Fruit fly (Drosophila melanogaster) whole organism, wandering third instar larva: ENCODE measurements around the gene sphe.
A peak's percentile ranks its signal among the peaks of the same experiment; 100 is the strongest.

ENCODE experiments used
- Abd-B ChIP-seq: fragments of >200 bp; optimal IDR thresholded peaks from 2 replicates; lab custom pipeline; 2017; ENCODE audit warnings: missing biosample characterization, missing genetic modification characterization
- CG32264 ChIP-seq: fragments of 200-800 bp; sonication (Bioruptor generic); optimal IDR thresholded peaks from 2 replicates; lab custom pipeline; 2016; ENCODE audit warnings: missing biosample characterization, missing genetic modification characterization
- CrebA ChIP-seq: fragments of 200-800 bp; sonication (Bioruptor generic); optimal IDR thresholded peaks from 2 replicates; lab custom pipeline; 2016; ENCODE audit warnings: missing biosample characterization, mild to moderate bottlenecking, missing genetic modification characterization, borderline replicate concordance
- Dfd ChIP-seq: fragments of >200 bp; optimal IDR thresholded peaks from 2 replicates; lab custom pipeline; 2017; ENCODE audit warnings: missing biosample characterization, missing genetic modification characterization
- Dif ChIP-seq: fragments of 200-275, 200-300 bp; sonication (Bioruptor generic); optimal IDR thresholded peaks from 2 replicates; lab custom pipeline; 2018; ENCODE audit warnings: missing biosample characterization, missing genetic modification characterization; ENCODE audit not compliant: partially characterized antibody
- GATAd ChIP-seq: sonication (Bioruptor generic); optimal IDR thresholded peaks from 2 replicates; lab custom pipeline; 2016; ENCODE audit warnings: missing biosample characterization, missing genetic modification characterization
- Hnf4 ChIP-seq: fragments of 200-800 bp; sonication (Bioruptor generic); optimal IDR thresholded peaks from 2 replicates; lab custom pipeline; 2016; ENCODE audit warnings: missing biosample characterization, mild to moderate bottlenecking, missing genetic modification characterization
- Hr78 ChIP-seq: fragments of >200 bp; optimal IDR thresholded peaks from 2 replicates; lab custom pipeline; 2017; ENCODE audit warnings: missing biosample characterization, missing genetic modification characterization
- Hr83 ChIP-seq: fragments of 200-300 bp; sonication (Bioruptor generic); optimal IDR thresholded peaks from 2 replicates; lab custom pipeline; 2016; ENCODE audit warnings: missing biosample characterization, mild to moderate bottlenecking, missing genetic modification characterization, moderate library complexity; ENCODE audit not compliant: poor library complexity, severe bottlenecking
- Jra ChIP-seq: sonication (Bioruptor generic); optimal IDR thresholded peaks from 2 replicates; lab custom pipeline; 2016; ENCODE audit warnings: missing biosample characterization, missing genetic modification characterization
- Mio ChIP-seq: sonication (Bioruptor generic); optimal IDR thresholded peaks from 2 replicates; lab custom pipeline; 2016; ENCODE audit warnings: missing biosample characterization, missing genetic modification characterization
- Myc ChIP-seq: fragments of >200 bp; optimal IDR thresholded peaks from 2 replicates; lab custom pipeline; 2017
- Rel ChIP-seq, 2 experiments: fragments of 200-800 bp; sonication (Bioruptor generic) in 1 of 2; optimal IDR thresholded peaks; 2 replicates in 1 of 2; 3 replicates in 1 of 2; lab custom pipeline; 2016 to 2019; ENCODE audit warnings: mild to moderate bottlenecking in 2 of 2, missing biosample characterization in 2 of 2, missing genetic modification characterization in 2 of 2, moderate library complexity in 1 of 2
- Sp1 ChIP-seq: fragments of 200-800 bp; sonication (Bioruptor generic); optimal IDR thresholded peaks from 3 replicates; lab custom pipeline; 2019; ENCODE audit warnings: missing biosample characterization, mild to moderate bottlenecking, missing genetic modification characterization, moderate library complexity
- Vsx2 ChIP-seq: fragments of 200-300, 225-300 bp; sonication (Bioruptor generic); optimal IDR thresholded peaks from 2 replicates; lab custom pipeline; 2018; ENCODE audit warnings: missing biosample characterization, missing genetic modification characterization; ENCODE audit not compliant: partially characterized antibody
- br ChIP-seq: fragments of 200-800 bp; sonication (Bioruptor generic); optimal IDR thresholded peaks from 2 replicates; lab custom pipeline; 2016; ENCODE audit warnings: missing biosample characterization, missing genetic modification characterization
- brk ChIP-seq: fragments of 200-800 bp; sonication (Bioruptor generic); optimal IDR thresholded peaks from 2 replicates; lab custom pipeline; 2016; ENCODE audit warnings: missing biosample characterization, mild to moderate bottlenecking, missing genetic modification characterization
- dl ChIP-seq, 2 experiments: fragments of 175-275, 200-275 bp in 1 of 2; fragments of 200-275 bp in 1 of 2; sonication (Bioruptor generic); optimal IDR thresholded peaks; lab custom pipeline; 2018; ENCODE audit warnings: mild to moderate bottlenecking in 2 of 2, missing biosample characterization in 2 of 2, missing genetic modification characterization in 2 of 2, moderate library complexity in 2 of 2; ENCODE audit not compliant: partially characterized antibody in 2 of 2, insufficient read depth in 1 of 2
- foxo ChIP-seq, 2 experiments: fragments of 200-800 bp; sonication (Bioruptor generic); optimal IDR thresholded peaks; 2 replicates in 1 of 2; 3 replicates in 1 of 2; lab custom pipeline; 2016 to 2017; ENCODE audit warnings: missing biosample characterization in 2 of 2, missing genetic modification characterization in 2 of 2
- h ChIP-seq: fragments of 200-800 bp; sonication (Bioruptor generic); optimal IDR thresholded peaks from 3 replicates; lab custom pipeline; 2016; ENCODE audit warnings: missing biosample characterization, mild to moderate bottlenecking, missing genetic modification characterization
- jim ChIP-seq: fragments of 175-275, 200-325 bp; sonication (Bioruptor generic); optimal IDR thresholded peaks from 2 replicates; lab custom pipeline; 2016; ENCODE audit warnings: missing biosample characterization, mild to moderate bottlenecking, missing genetic modification characterization
- lola ChIP-seq: fragments of >200 bp; optimal IDR thresholded peaks from 2 replicates; lab custom pipeline; 2017; ENCODE audit warnings: missing biosample characterization, missing genetic modification characterization
- pan ChIP-seq: fragments of >200 bp; optimal IDR thresholded peaks from 2 replicates; lab custom pipeline; 2017
- psq ChIP-seq: fragments of 200-800 bp; sonication (Bioruptor generic); optimal IDR thresholded peaks from 3 replicates; lab custom pipeline; 2017; ENCODE audit warnings: missing biosample characterization, mild to moderate bottlenecking, missing genetic modification characterization, moderate library complexity
- rgr ChIP-seq: fragments of 200-800 bp; sonication (Bioruptor generic); optimal IDR thresholded peaks from 3 replicates; lab custom pipeline; 2016; ENCODE audit warnings: missing biosample characterization, mild to moderate bottlenecking, missing genetic modification characterization
- sage ChIP-seq: fragments of 200-800 bp; sonication (Bioruptor generic); optimal IDR thresholded peaks from 2 replicates; lab custom pipeline; 2016; ENCODE audit warnings: missing biosample characterization, mild to moderate bottlenecking, missing genetic modification characterization
- sv ChIP-seq: fragments of 200-800 bp; sonication (Bioruptor generic); optimal IDR thresholded peaks from 3 replicates; lab custom pipeline; 2016; ENCODE audit warnings: missing biosample characterization, missing genetic modification characterization
- tai ChIP-seq: sonication (Bioruptor generic); optimal IDR thresholded peaks from 2 replicates; lab custom pipeline; 2016; ENCODE audit warnings: missing biosample characterization, missing genetic modification characterization
- usp ChIP-seq: fragments of >200 bp; optimal IDR thresholded peaks from 2 replicates; lab custom pipeline; 2017; ENCODE audit warnings: missing biosample characterization, missing genetic modification characterization

Gene sphe

dm6 chrX:16721168-16721567 lies 19.4 kb upstream of the sphe start, which contains the start of the genes CG32572 and CG34325:
Gene CG32572, plus strand, starts transcription at chrX:16721183.
Gene CG34325, minus strand, starts transcription at chrX:16721411.
- TF ChIP-seq Hnf4 (GFP tag; lab: Kevin White, UChicago) (no peak), Jra (no peak), sage (GFP tag; lab: Kevin White, UChicago) (no peak), usp (GFP tag; lab: Kevin White, UChicago) (no peak), foxo (GFP tag; optimal IDR thresholded peaks at IDR 0.05; lab: Kevin White, UChicago) (no peak), psq (GFP tag; lab: Kevin White, UChicago) (no peak), CG32264 (no peak), Vsx2 (GFP tag; lab: Kevin White, UChicago) (no peak), Mio (no peak), pan (lab: Kevin White, UChicago) (no peak), br (GFP tag; lab: Kevin White, UChicago) (no peak), GATAd (GFP tag; lab: Kevin White, UChicago) (no peak), dl (GFP tag; optimal IDR thresholded peaks at IDR 0.05; lab: Kevin White, UChicago; ENCODE audit: insufficient read depth in 1 of 2, partially characterized antibody in 2 of 2) (no peak), brk (GFP tag; lab: Kevin White, UChicago) (no peak)
- TF ChIP-seq, all 38 proteins: peak for 0

dm6 chrX:16718169-16718723 lies 16.5 kb upstream of the sphe start:
- TF ChIP-seq Rel (GFP tag; optimal IDR thresholded peaks at IDR 0.05; lab: Kevin White, UChicago) (no peak), Rel (tag; optimal IDR thresholded peaks at IDR 0.05; lab: Kevin White, UChicago) (no peak), lola (no peak), tai (no peak), usp (GFP tag; lab: Kevin White, UChicago) (no peak), Hnf4 (GFP tag; lab: Kevin White, UChicago) (no peak), CrebA (no peak), jim (GFP tag; lab: Kevin White, UChicago) (no peak), Hr78 (GFP tag; lab: Kevin White, UChicago) (no peak), Abd-B (GFP tag; lab: Kevin White, UChicago) (no peak), Dfd (GFP tag; lab: Kevin White, UChicago) (no peak), GATAd (GFP tag; lab: Kevin White, UChicago) (no peak), Dif (GFP tag; lab: Kevin White, UChicago) (no peak), sage (GFP tag; lab: Kevin White, UChicago) (no peak)
- TF ChIP-seq, all 38 proteins: peak for 0

- no peak for TF ChIP-seq Rel (GFP tag; optimal IDR thresholded peaks at IDR 0.05; lab: Kevin White, UChicago)
- peak; percentile 58 for TF ChIP-seq Rel (tag; optimal IDR thresholded peaks at IDR 0.05; lab: Kevin White, UChicago)
- TF ChIP-seq foxo (GFP tag; optimal IDR thresholded peaks at IDR 0.05; lab: Kevin White, UChicago), result no peak
- no peak for TF ChIP-seq psq (GFP tag; lab: Kevin White, UChicago)
These were observed 14.9 kb upstream of the sphe start for dm6 chrX:16716649-16717048.

dm6 chrX:16711003-16711402 lies 9.2 kb upstream of the sphe start, which contains the start of gene CG13008:
Gene CG13008, plus strand, starts transcription at chrX:16711303.
- TF ChIP-seq Hr78 (GFP tag; lab: Kevin White, UChicago), result no peak
- no peak for TF ChIP-seq lola
- TF ChIP-seq psq (GFP tag; lab: Kevin White, UChicago), result no peak
- TF ChIP-seq, all 38 proteins: peak for 0

dm6 chrX:16706774-16707173 lies 5.0 kb upstream of the sphe start, which contains the start of gene CG9672:
Gene CG9672, minus strand, starts transcription at chrX:16706874.
- TF ChIP-seq GATAd (GFP tag; lab: Kevin White, UChicago) (no peak), h (peak; percentile 12)

dm6 chrX:16703747-16704146 lies 2.0 kb upstream of the sphe start, which contains the start of the genes CG9673 and CG4653:
Gene CG9673, minus strand, starts transcription at chrX:16703884.
Gene CG4653, plus strand, starts transcription at chrX:16704081.
- TF ChIP-seq CrebA, result peak; percentile 24
- no peak for TF ChIP-seq rgr (GFP tag; lab: Kevin White, UChicago)
- TF ChIP-seq lola, result no peak
- no peak for TF ChIP-seq pan (lab: Kevin White, UChicago)
- TF ChIP-seq, all 38 proteins: peak for 1

dm6 chrX:16700070-16700469 lies 1.7 kb downstream of the sphe start, which contains the start of gene CG9676:
Gene CG9676, minus strand, starts transcription at chrX:16700170.
- TF ChIP-seq Abd-B (GFP tag; lab: Kevin White, UChicago) (no peak), dl (GFP tag; optimal IDR thresholded peaks at IDR 0.05; lab: Kevin White, UChicago; ENCODE audit: insufficient read depth in 1 of 2, partially characterized antibody in 2 of 2) (no peak), sage (GFP tag; lab: Kevin White, UChicago) (no peak), Myc (lab: Kevin White, UChicago) (no peak), foxo (GFP tag; optimal IDR thresholded peaks at IDR 0.05; lab: Kevin White, UChicago) (no peak), usp (GFP tag; lab: Kevin White, UChicago) (no peak), lola (no peak), Vsx2 (GFP tag; lab: Kevin White, UChicago) (no peak), Sp1 (GFP tag; lab: Kevin White, UChicago) (no peak), sv (no peak), h (no peak), Hr83 (GFP tag; lab: Kevin White, UChicago) (no peak), Rel (GFP tag; optimal IDR thresholded peaks at IDR 0.05; lab: Kevin White, UChicago) (no peak), Rel (tag; optimal IDR thresholded peaks at IDR 0.05; lab: Kevin White, UChicago) (no peak)
